Fruit fly (Drosophila melanogaster) whole organism: ENCODE data around the gene lectin-37Da.

ENCODE experiments used
- CG8478 ChIP-seq: fragments of >200 bp; optimal IDR thresholded peaks from 2 replicates; lab custom pipeline; 2018; ENCODE audit warnings: inconsistent platforms
- Dll ChIP-seq: fragments of >200 bp; optimal IDR thresholded peaks from 2 replicates; lab custom pipeline; 2017
- EcR ChIP-seq, 2 experiments: fragments of >200 bp; optimal IDR thresholded peaks; 2 replicates each; lab custom pipeline; 2017; ENCODE audit warnings: missing biosample characterization in 2 of 2, missing genetic modification characterization in 2 of 2, missing genetic modification reagents in 2 of 2
- usp ChIP-seq: fragments of >200 bp; optimal IDR thresholded peaks from 2 replicates; lab custom pipeline; 2017; ENCODE audit warnings: missing biosample characterization, missing genetic modification characterization, mixed read lengths

The lectin-37Da gene

dm6 chr2L:19463405-19463804, 45.3 kb downstream of the lectin-37Da start:
- TF ChIP-seq EcR (GFP tag; optimal IDR thresholded peaks at IDR 0.05; lab: Kevin White, UChicago) (no peak), usp (no peak)

DNA sequence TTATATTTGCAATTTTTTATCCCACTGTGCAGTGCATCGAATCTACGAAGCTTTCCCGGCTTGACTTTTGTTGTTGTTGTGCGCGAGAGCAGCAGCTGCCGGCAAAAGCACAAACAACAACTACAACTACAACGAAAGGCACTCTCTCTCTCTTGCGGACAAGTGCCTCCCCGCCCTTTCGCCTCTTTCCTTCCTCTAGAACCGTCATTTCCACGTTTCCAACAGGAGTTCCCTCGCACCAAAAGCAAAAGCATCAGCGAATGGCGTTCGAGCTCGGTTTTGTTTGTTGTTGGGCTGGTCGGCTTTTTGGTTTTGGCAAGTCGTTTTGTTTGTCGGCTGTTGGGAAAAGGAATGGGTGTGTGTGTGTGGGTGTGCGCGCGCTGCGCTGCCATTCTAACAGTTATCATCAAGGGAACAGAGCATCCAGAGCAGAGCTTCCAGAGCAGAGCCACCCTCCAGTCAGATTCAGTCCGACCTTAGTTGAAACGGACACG, 45.8 kb downstream of the lectin-37Da start, which contains the start of gene tj:
TSS of gene tj (plus strand) at position 444 of the 494 bp plus-strand sequence.
- TF ChIP-seq Dll (lab: Kevin White, UChicago) (peak; percentile 35), CG8478 (lab: Kevin White, UChicago) (no peak)
